Fruit fly (Drosophila melanogaster): Measurements from ENCODE around the gene CG32277.
A peak's percentile ranks its signal among the peaks of the same experiment; 100 is the strongest.

CG32277 gene

dm6 chr3L:3249997-3250774 lies 44.9 kb upstream of the CG32277 start (continued):
- TF ChIP-seq CG11398 (GFP tag; optimal IDR thresholded peaks at IDR 0.05) (peak; percentile 90), yki (optimal IDR thresholded peaks at IDR 0.05) (peak; percentile 6), Mrtf (GFP tag; IDR thresholded peaks at IDR 0.05) (peak; percentile 81), tap (tag; optimal IDR thresholded peaks at IDR 0.05) (peak; percentile 86), Trl (optimal IDR thresholded peaks at IDR 0.05) (peak; percentile 73 to 89), Trl (GFP tag; optimal IDR thresholded peaks at IDR 0.05) (peak; percentile 87), ara (GFP tag; IDR thresholded peaks at IDR 0.05) (peak; percentile 80), gcm (GFP tag; optimal IDR thresholded peaks at IDR 0.05) (peak; percentile 90), CG4282 (GFP tag; optimal IDR thresholded peaks at IDR 0.05) (peak; percentile 31), CG6689 (GFP tag; IDR thresholded peaks at IDR 0.05) (peak; percentile 89), Sox100B (GFP tag; optimal IDR thresholded peaks at IDR 0.05) (peak; percentile 98), sens-2 (GFP tag; IDR thresholded peaks at IDR 0.05) (no peak; the same call in 1 of the 2 replicates), CG3163 (GFP tag; optimal IDR thresholded peaks at IDR 0.05) (peak; percentile 79), Ada2b (GFP tag; IDR thresholded peaks at IDR 0.05) (peak; percentile 76), so (GFP tag; IDR thresholded peaks at IDR 0.05) (peak; percentile 67; the same call in 1 of the 3 replicates), Lpt (GFP tag; optimal IDR thresholded peaks at IDR 0.05) (no peak), NC2β (GFP tag; optimal IDR thresholded peaks at IDR 0.05) (peak; percentile 92), crol (GFP tag; IDR thresholded peaks at IDR 0.05) (no peak), lab (GFP tag; optimal IDR thresholded peaks at IDR 0.05) (peak; percentile 89), CG16863 (GFP tag; optimal IDR thresholded peaks at IDR 0.05) (peak; percentile 96), abd-A (tag; optimal IDR thresholded peaks at IDR 0.05) (no peak), ci (GFP tag; IDR thresholded peaks at IDR 0.05) (peak; percentile 79; the same call in 2 of the 3 replicates), CG34422 (GFP tag; IDR thresholded peaks at IDR 0.05) (peak; percentile 79; the same call in 2 of the 3 replicates), ewg (GFP tag; optimal IDR thresholded peaks at IDR 0.05) (peak; percentile 91), CG18476 (GFP tag; optimal IDR thresholded peaks at IDR 0.05) (peak; percentile 92), Meics (GFP tag; optimal IDR thresholded peaks at IDR 0.05) (peak; percentile 95), CG3281 (GFP tag; optimal IDR thresholded peaks at IDR 0.05) (peak; percentile 95), dpn (GFP tag; optimal IDR thresholded peaks at IDR 0.05) (peak; percentile 95 to 96), HLH4C (GFP tag; IDR thresholded peaks at IDR 0.05; ENCODE audit: partially characterized antibody) (no peak), CG6683 (GFP tag; optimal IDR thresholded peaks at IDR 0.05) (peak; percentile 78), CG6254 (GFP tag; optimal IDR thresholded peaks at IDR 0.05) (peak; percentile 87), CG13424 (tag; optimal IDR thresholded peaks at IDR 0.05) (peak; percentile 97), ERR (GFP tag; optimal IDR thresholded peaks at IDR 0.05) (peak; percentile 90), CG12391 (tag; optimal IDR thresholded peaks at IDR 0.05) (peak; percentile 96), Xrp1 (GFP tag; IDR thresholded peaks at IDR 0.05) (peak; percentile 88), CG7963 (GFP tag; IDR thresholded peaks at IDR 0.05; ENCODE audit: partially characterized antibody) (no peak), CG6654 (GFP tag; optimal IDR thresholded peaks at IDR 0.05) (peak; percentile 88), MESR4 (GFP tag; optimal IDR thresholded peaks at IDR 0.05) (no peak), gro (GFP tag; optimal IDR thresholded peaks at IDR 0.05) (peak; percentile 88), CG11504 (tag; optimal IDR thresholded peaks at IDR 0.05) (peak; percentile 95), Nf-YB (GFP tag; optimal IDR thresholded peaks at IDR 0.05) (peak; percentile 86), CG12071 (GFP tag; optimal IDR thresholded peaks at IDR 0.05) (peak; percentile 67), CG2199 (GFP tag; IDR thresholded peaks at IDR 0.05) (no peak), Ets97D (GFP tag; optimal IDR thresholded peaks at IDR 0.05) (peak; percentile 80), klu (GFP tag; IDR thresholded peaks at IDR 0.05) (peak; percentile 88), onecut (GFP tag; IDR thresholded peaks at IDR 0.05) (peak; percentile 62), Ravus (GFP tag; IDR thresholded peaks at IDR 0.05) (peak; percentile 49), Dfd (GFP tag; optimal IDR thresholded peaks at IDR 0.05) (peak in 1 of 2 experiments; percentile 78), CG8924 (tag; optimal IDR thresholded peaks at IDR 0.05) (peak; percentile 98), tx (GFP tag; optimal IDR thresholded peaks at IDR 0.05) (peak; percentile 95)

Measured in whole organism, embryonic.